Worm (Caenorhabditis elegans): ENCODE measurements around the gene str-15.

Gene str-15

DNA sequence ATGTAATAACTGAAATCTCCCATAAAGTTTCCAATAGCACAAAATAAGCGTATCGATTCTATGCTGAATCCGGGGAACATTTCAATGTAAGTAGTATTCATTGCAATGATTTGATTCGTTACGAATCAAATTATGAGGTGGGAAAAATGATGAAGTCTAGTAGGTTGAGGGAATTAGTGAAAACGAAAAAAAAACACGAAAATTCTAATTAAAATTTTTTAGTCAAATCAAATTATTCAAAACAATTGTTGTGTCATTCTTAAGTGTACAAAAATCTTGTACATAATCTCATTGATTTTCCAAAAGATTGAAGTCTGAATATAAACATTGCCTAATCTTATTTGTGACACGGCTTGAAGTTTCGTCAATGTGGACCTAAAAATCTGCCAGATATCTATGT, 34.2 kb downstream of the str-15 start, which contains the start of gene srw-29:
srw-29 (minus strand) TSS at position 101 of the 400 bp plus-strand sequence.
- TF ChIP-seq tra-4 (tag; optimal IDR thresholded peaks at IDR 0.05) (no peak), pes-1 (GFP tag; IDR thresholded peaks at IDR 0.05) (no peak), flt-1 (GFP tag; IDR thresholded peaks at IDR 0.05) (no peak), F13C5.2 (tag; optimal IDR thresholded peaks at IDR 0.05) (no peak), hmbx-1 (tag; optimal IDR thresholded peaks at IDR 0.05) (no peak), ama-1 (optimal IDR thresholded peaks at IDR 0.05) (no peak), hnd-1 (tag; optimal IDR thresholded peaks at IDR 0.05) (no peak), ceh-13 (GFP tag; optimal IDR thresholded peaks at IDR 0.05) (no peak), tbx-11 (GFP tag; IDR thresholded peaks at IDR 0.05) (no peak), hmg-4 (GFP tag; optimal IDR thresholded peaks at IDR 0.05) (no peak), sea-1 (GFP tag; conservative IDR thresholded peaks at IDR 0.05) (no peak), ceh-36 (tag; optimal IDR thresholded peaks at IDR 0.05) (no peak), scrt-1 (GFP tag; IDR thresholded peaks at IDR 0.05) (no peak), tbx-37 (GFP tag; conservative IDR thresholded peaks at IDR 0.05) (no peak), B0310.2 (tag; optimal IDR thresholded peaks at IDR 0.05) (no peak), aly-1 (tag; optimal IDR thresholded peaks at IDR 0.05) (no peak), ets-7 (tag; optimal IDR thresholded peaks at IDR 0.05) (no peak)

DNA sequence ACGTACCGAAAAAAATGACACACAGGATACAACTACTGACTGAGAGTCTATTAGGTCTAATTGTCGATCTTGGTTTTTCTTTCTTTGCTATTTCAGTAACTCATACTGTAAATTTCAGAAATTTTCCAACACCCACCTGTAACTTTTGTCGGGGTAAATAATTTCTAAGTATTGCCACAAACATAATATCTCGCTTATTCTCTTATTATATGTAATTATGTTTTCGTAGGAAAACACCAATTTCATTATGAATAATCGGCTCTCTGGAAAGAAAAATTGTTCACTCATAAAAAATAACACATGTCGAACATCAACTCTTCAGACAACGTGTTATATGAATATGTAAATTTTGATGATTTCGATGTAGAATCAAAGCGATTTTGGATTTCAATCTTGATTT, 37.9 kb downstream of the str-15 start, which contains the start of gene srw-48:
srw-48 (plus strand) TSS at position 301 of the 400 bp plus-strand sequence.
- TF ChIP-seq ceh-13 (GFP tag; optimal IDR thresholded peaks at IDR 0.05) (no peak), hmbx-1 (tag; optimal IDR thresholded peaks at IDR 0.05) (no peak), ceh-36 (tag; optimal IDR thresholded peaks at IDR 0.05) (no peak), hmg-4 (GFP tag; optimal IDR thresholded peaks at IDR 0.05) (no peak), ets-7 (tag; optimal IDR thresholded peaks at IDR 0.05) (no peak), flt-1 (GFP tag; IDR thresholded peaks at IDR 0.05) (no peak), B0310.2 (tag; optimal IDR thresholded peaks at IDR 0.05) (no peak), aly-1 (tag; optimal IDR thresholded peaks at IDR 0.05) (no peak), tbx-37 (GFP tag; conservative IDR thresholded peaks at IDR 0.05) (no peak), F13C5.2 (tag; optimal IDR thresholded peaks at IDR 0.05) (no peak), tra-4 (tag; optimal IDR thresholded peaks at IDR 0.05) (no peak), ama-1 (optimal IDR thresholded peaks at IDR 0.05) (no peak), pes-1 (GFP tag; IDR thresholded peaks at IDR 0.05) (no peak), sea-1 (GFP tag; conservative IDR thresholded peaks at IDR 0.05) (no peak)

DNA sequence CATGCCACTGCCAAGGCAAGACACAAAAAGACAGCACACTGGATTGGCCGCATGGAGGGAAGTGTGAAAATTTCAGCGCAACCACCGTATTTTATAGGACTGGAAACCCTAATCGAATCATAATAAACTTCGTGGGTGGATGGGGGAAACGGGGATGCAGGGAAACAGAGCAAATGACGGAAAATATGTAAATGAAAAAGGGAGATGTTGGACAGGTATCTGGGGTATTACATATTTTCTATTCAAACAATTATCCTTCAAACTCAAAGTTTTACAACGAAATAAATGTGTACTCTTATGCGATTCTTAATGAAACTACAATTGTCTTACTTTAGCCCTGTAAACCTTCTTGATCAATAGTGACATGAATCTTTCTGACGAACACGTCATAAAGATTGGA, 38.8 kb downstream of the str-15 start, which contains the start of gene F26D2.16:
F26D2.16 (minus strand) TSS at position 101 of the 400 bp plus-strand sequence.
- TF ChIP-seq hnd-1 (tag; optimal IDR thresholded peaks at IDR 0.05) (no peak), ceh-36 (tag; optimal IDR thresholded peaks at IDR 0.05) (no peak)

DNA sequence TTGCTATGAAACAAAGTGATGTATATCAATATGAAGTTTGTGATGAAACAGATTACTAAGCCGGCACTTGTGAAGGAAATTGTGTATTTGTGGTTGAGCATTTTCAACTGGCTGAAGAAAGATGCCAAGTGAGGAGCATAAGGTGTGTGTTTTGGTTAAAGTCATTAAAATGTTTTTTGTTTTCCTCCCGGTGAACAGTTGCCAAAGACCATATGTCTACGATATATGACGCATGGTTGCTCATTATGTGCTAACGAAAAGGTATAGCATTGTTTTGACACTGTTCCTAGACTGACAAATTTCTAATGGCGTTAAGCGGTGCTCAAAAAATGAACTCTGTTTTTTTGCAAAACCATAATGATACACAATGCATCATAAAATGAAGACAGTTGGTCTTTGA, 41.6 kb downstream of the str-15 start, which contains the start of gene str-55:
str-55 (minus strand) TSS at position 101 of the 400 bp plus-strand sequence.
- TF ChIP-seq B0310.2 (tag; optimal IDR thresholded peaks at IDR 0.05): no peak
- TF ChIP-seq pes-1 (GFP tag; IDR thresholded peaks at IDR 0.05): no peak
- TF ChIP-seq tbx-37 (GFP tag; conservative IDR thresholded peaks at IDR 0.05): no peak
- TF ChIP-seq ceh-36 (tag; optimal IDR thresholded peaks at IDR 0.05): no peak
- TF ChIP-seq scrt-1 (GFP tag; IDR thresholded peaks at IDR 0.05): no peak
- TF ChIP-seq ceh-13 (GFP tag; optimal IDR thresholded peaks at IDR 0.05): no peak
- TF ChIP-seq flt-1 (GFP tag; IDR thresholded peaks at IDR 0.05): no peak
- no peak for TF ChIP-seq hmg-4 (GFP tag; optimal IDR thresholded peaks at IDR 0.05)
- TF ChIP-seq tra-4 (tag; optimal IDR thresholded peaks at IDR 0.05): no peak
- no peak for TF ChIP-seq F13C5.2 (tag; optimal IDR thresholded peaks at IDR 0.05)
- no peak for TF ChIP-seq hnd-1 (tag; optimal IDR thresholded peaks at IDR 0.05)
- no peak for TF ChIP-seq hmbx-1 (tag; optimal IDR thresholded peaks at IDR 0.05)
- no peak for TF ChIP-seq aly-1 (tag; optimal IDR thresholded peaks at IDR 0.05)
- no peak for TF ChIP-seq tbx-11 (GFP tag; IDR thresholded peaks at IDR 0.05)
- no peak for TF ChIP-seq sea-1 (GFP tag; conservative IDR thresholded peaks at IDR 0.05)
- no peak for TF ChIP-seq ets-7 (tag; optimal IDR thresholded peaks at IDR 0.05)

DNA sequence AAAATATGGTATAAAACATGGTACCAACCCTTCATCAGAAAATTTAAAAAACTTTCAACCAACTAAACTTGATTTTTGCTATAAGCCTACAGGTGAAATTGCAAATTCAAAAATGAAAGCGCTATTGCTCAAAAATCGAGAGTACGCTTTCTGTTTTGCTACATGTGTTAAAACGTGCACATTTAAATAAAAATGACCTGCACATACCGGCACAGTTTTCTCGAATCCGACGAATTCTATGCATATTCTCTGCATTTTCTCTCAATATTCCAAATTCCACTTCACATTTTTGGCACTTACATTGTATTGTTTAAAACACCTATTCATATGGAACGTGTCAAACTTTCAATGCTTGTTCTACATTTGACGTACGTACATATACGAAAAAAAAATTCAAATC, 48.1 kb downstream of the str-15 start, which contains the start of gene srh-145:
srh-145 (plus strand) TSS at position 193 of the 400 bp plus-strand sequence.
- no peak for TF ChIP-seq aly-1 (tag; optimal IDR thresholded peaks at IDR 0.05)
- TF ChIP-seq tbx-11 (GFP tag; IDR thresholded peaks at IDR 0.05): no peak
- no peak for TF ChIP-seq tbx-37 (GFP tag; conservative IDR thresholded peaks at IDR 0.05)
- no peak for TF ChIP-seq ceh-13 (GFP tag; optimal IDR thresholded peaks at IDR 0.05)
- TF ChIP-seq B0310.2 (tag; optimal IDR thresholded peaks at IDR 0.05): no peak
- no peak for TF ChIP-seq hnd-1 (tag; optimal IDR thresholded peaks at IDR 0.05)
- TF ChIP-seq flt-1 (GFP tag; IDR thresholded peaks at IDR 0.05): no peak
- no peak for TF ChIP-seq hmbx-1 (tag; optimal IDR thresholded peaks at IDR 0.05)
- no peak for TF ChIP-seq scrt-1 (GFP tag; IDR thresholded peaks at IDR 0.05)
- no peak for TF ChIP-seq hmg-4 (GFP tag; optimal IDR thresholded peaks at IDR 0.05)
- no peak for TF ChIP-seq ets-7 (tag; optimal IDR thresholded peaks at IDR 0.05)
- no peak for TF ChIP-seq sea-1 (GFP tag; conservative IDR thresholded peaks at IDR 0.05)
- TF ChIP-seq F13C5.2 (tag; optimal IDR thresholded peaks at IDR 0.05): no peak
- TF ChIP-seq ama-1 (optimal IDR thresholded peaks at IDR 0.05): no peak
- TF ChIP-seq tra-4 (tag; optimal IDR thresholded peaks at IDR 0.05): no peak

DNA sequence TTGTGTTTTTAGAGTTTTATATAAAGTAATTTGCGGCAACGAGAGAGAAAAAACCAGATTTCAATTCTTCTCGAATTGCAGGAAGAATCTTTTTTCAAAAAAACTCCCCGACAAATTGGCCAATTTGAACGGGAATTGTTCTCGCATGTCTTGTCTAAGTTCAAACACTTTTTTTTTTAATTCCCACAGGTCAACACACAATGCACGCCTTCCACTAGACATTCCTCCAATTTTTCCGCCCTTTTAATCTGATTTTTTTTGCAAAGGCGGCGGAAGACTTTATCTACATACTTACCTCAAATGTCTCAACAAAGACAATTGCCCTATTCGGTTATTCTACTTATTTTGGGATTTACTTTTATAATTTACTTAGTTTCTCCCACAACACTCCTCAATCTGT, 51.0 kb downstream of the str-15 start, which contains the start of gene F26D2.3:
F26D2.3 (plus strand) TSS at position 301 of the 400 bp plus-strand sequence.
- TF ChIP-seq tbx-37 (GFP tag; conservative IDR thresholded peaks at IDR 0.05) (no peak), flt-1 (GFP tag; IDR thresholded peaks at IDR 0.05) (no peak), tra-4 (tag; optimal IDR thresholded peaks at IDR 0.05) (no peak)

Data from whole organism, early embryonic.